Worm (Caenorhabditis elegans) whole organism, mixed stage, embryonic: ENCODE data around the gene F20D6.2.

Source experiments
- blmp-1 ChIP-seq: fragments of 150-350 bp; optimal IDR thresholded peaks from 2 replicates; lab custom pipeline; 2014; ENCODE audit warnings: missing biosample characterization, missing genetic modification characterization
- ceh-83 ChIP-seq: fragments of 200-800 bp; sonication (Bioruptor generic); optimal IDR thresholded peaks from 2 replicates; lab custom pipeline; 2018; ENCODE audit warnings: mild to moderate bottlenecking, missing genetic modification characterization, missing compliant biosample characterization
- elt-3 ChIP-seq: fragments of 150-350 bp; optimal IDR thresholded peaks from 2 replicates; lab custom pipeline; 2014; ENCODE audit warnings: missing biosample characterization, missing genetic modification characterization
- lsy-2 ChIP-seq: fragments of 150-350 bp; optimal IDR thresholded peaks from 2 replicates; lab custom pipeline; 2014; ENCODE audit warnings: missing biosample characterization, missing genetic modification characterization
- mep-1 ChIP-seq: fragments of 150-350 bp; optimal IDR thresholded peaks from 2 replicates; lab custom pipeline; 2017; ENCODE audit warnings: missing biosample characterization, missing genetic modification reagents, missing genetic modification characterization, inconsistent platforms
- nhr-12 ChIP-seq: fragments of 150-350 bp; optimal IDR thresholded peaks from 2 replicates; lab custom pipeline; 2014; ENCODE audit warnings: missing biosample characterization, missing genetic modification characterization
- nhr-237 ChIP-seq: fragments of 150-350 bp; optimal IDR thresholded peaks from 2 replicates; lab custom pipeline; 2014; ENCODE audit warnings: missing biosample characterization, missing genetic modification characterization
- nhr-76 ChIP-seq: sonication (generic microtip); optimal IDR thresholded peaks from 2 replicates; lab custom pipeline; 2017; ENCODE audit warnings: missing biosample characterization, missing genetic modification characterization
- sem-2 ChIP-seq: fragments of 200-800 bp; sonication (Bioruptor generic); optimal IDR thresholded peaks from 2 replicates; lab custom pipeline; 2018; ENCODE audit warnings: mild to moderate bottlenecking, missing genetic modification characterization, missing compliant biosample characterization
- snpc-4 ChIP-seq: fragments of 150-350 bp; optimal IDR thresholded peaks from 2 replicates; lab custom pipeline; 2014; ENCODE audit warnings: missing biosample characterization, missing genetic modification characterization
- unc-39 ChIP-seq: fragments of 150-350 bp; optimal IDR thresholded peaks from 2 replicates; lab custom pipeline; 2014; ENCODE audit warnings: missing biosample characterization, missing genetic modification characterization
- unc-62 ChIP-seq: fragments of 150-350 bp; optimal IDR thresholded peaks from 2 replicates; lab custom pipeline; 2014; ENCODE audit warnings: missing biosample characterization, missing genetic modification reagents, missing genetic modification characterization
- zip-8 ChIP-seq: fragments of 150-350 bp; optimal IDR thresholded peaks from 2 replicates; lab custom pipeline; 2014; ENCODE audit warnings: missing biosample characterization, missing genetic modification characterization

ce11 chrV:8217661-8218265 lies 31.9 kb downstream of the F20D6.2 start, which contains the start of gene K07C11.8:
- TF ChIP-seq snpc-4 (no peak), sem-2 (GFP tag; lab: Kevin White, UChicago) (no peak), elt-3 (tag; lab: Kevin White, UChicago) (no peak), lsy-2 (tag; lab: Kevin White, UChicago) (no peak), nhr-76 (tag; lab: Kevin White, UChicago) (no peak), mep-1 (no peak), ceh-83 (GFP tag; lab: Kevin White, UChicago) (no peak), zip-8 (tag; lab: Kevin White, UChicago) (no peak), unc-39 (tag; lab: Kevin White, UChicago) (no peak), unc-62 (GFP tag; lab: Kevin White, UChicago) (no peak), blmp-1 (tag; lab: Kevin White, UChicago) (no peak), nhr-12 (tag; lab: Kevin White, UChicago) (no peak), nhr-237 (tag; lab: Kevin White, UChicago) (no peak)
